Worm (Caenorhabditis elegans) whole organism, L3 larva: ENCODE results near the gene C54F6.19.

ENCODE experiments used
- R02D3.7 ChIP-seq: fragments of 150-350 bp; optimal IDR thresholded peaks from 2 replicates; lab custom pipeline; 2014; ENCODE audit warnings: missing biosample characterization, missing genetic modification characterization
- ZK546.5 ChIP-seq: sonication (generic microtip); optimal IDR thresholded peaks from 2 replicates; lab custom pipeline; 2017; ENCODE audit warnings: missing biosample characterization, missing genetic modification characterization
- aly-2 ChIP-seq: fragments of 150-350 bp; optimal IDR thresholded peaks from 2 replicates; lab custom pipeline; 2014; ENCODE audit warnings: missing biosample characterization, missing genetic modification characterization
- ama-1 ChIP-seq: fragments of 150-350 bp; optimal IDR thresholded peaks from 2 replicates; lab custom pipeline; 2018
- ceh-28 ChIP-seq: fragments of 150-350 bp; optimal IDR thresholded peaks from 2 replicates; lab custom pipeline; 2014; ENCODE audit warnings: missing biosample characterization, missing genetic modification reagents, missing genetic modification characterization
- ceh-9 ChIP-seq: sonication (generic microtip); optimal IDR thresholded peaks from 2 replicates; lab custom pipeline; 2018; ENCODE audit warnings: missing biosample characterization, missing genetic modification characterization
- daf-12 ChIP-seq: fragments of 150-350 bp; optimal IDR thresholded peaks from 2 replicates; lab custom pipeline; 2014; ENCODE audit warnings: missing biosample characterization, missing genetic modification reagents, missing genetic modification characterization
- egl-27 ChIP-seq: sonication (generic microtip); optimal IDR thresholded peaks from 4 replicates; lab custom pipeline; 2017; ENCODE audit warnings: missing biosample characterization, missing genetic modification reagents, missing genetic modification characterization
- egl-5 ChIP-seq: fragments of 150-350 bp; optimal IDR thresholded peaks from 2 replicates; lab custom pipeline; 2017; ENCODE audit warnings: missing biosample characterization, missing genetic modification reagents, missing genetic modification characterization, inconsistent platforms
- elt-1 ChIP-seq: fragments of 150-350 bp; optimal IDR thresholded peaks from 2 replicates; lab custom pipeline; 2014; ENCODE audit warnings: missing biosample characterization, missing genetic modification characterization
- elt-3 ChIP-seq, 3 experiments: fragments of 150-350 bp in 1 of 3; sonication (generic microtip) in 2 of 3; optimal IDR thresholded peaks; 2 replicates in 2 of 3; 4 replicates in 1 of 3; lab custom pipeline; 2014 to 2017; ENCODE audit warnings: missing biosample characterization in 3 of 3, missing genetic modification characterization in 3 of 3
- fkh-2 ChIP-seq: fragments of 150-350 bp; optimal IDR thresholded peaks from 2 replicates; lab custom pipeline; 2014; ENCODE audit warnings: missing biosample characterization, missing genetic modification reagents, missing genetic modification characterization
- fos-1 ChIP-seq: fragments of 150-350 bp; optimal IDR thresholded peaks from 2 replicates; lab custom pipeline; 2014; ENCODE audit warnings: missing biosample characterization, missing genetic modification characterization
- hmg-11 ChIP-seq: sonication (generic microtip); optimal IDR thresholded peaks from 2 replicates; lab custom pipeline; 2016; ENCODE audit warnings: missing genetic modification characterization, missing compliant biosample characterization
- lin-39 ChIP-seq: fragments of 150-350 bp; optimal IDR thresholded peaks from 2 replicates; lab custom pipeline; 2018; ENCODE audit warnings: missing biosample characterization, missing genetic modification reagents, missing genetic modification characterization
- lsy-12 ChIP-seq: sonication (generic microtip); optimal IDR thresholded peaks from 2 replicates; lab custom pipeline; 2016; ENCODE audit warnings: mild to moderate bottlenecking, missing genetic modification characterization, missing compliant biosample characterization
- mdl-1 ChIP-seq: fragments of 150-350 bp; optimal IDR thresholded peaks from 2 replicates; lab custom pipeline; 2014; ENCODE audit warnings: missing biosample characterization, missing genetic modification characterization
- nfya-1 ChIP-seq: sonication (generic microtip); optimal IDR thresholded peaks from 2 replicates; lab custom pipeline; 2017; ENCODE audit warnings: missing genetic modification characterization, mild to moderate bottlenecking, missing compliant biosample characterization, antibody characterized with exemption, moderate library complexity; ENCODE audit not compliant: insufficient read depth
- nhr-11 ChIP-seq: fragments of 150-350 bp; optimal IDR thresholded peaks from 2 replicates; lab custom pipeline; 2014; ENCODE audit warnings: missing biosample characterization, missing genetic modification characterization
- nhr-12 ChIP-seq: fragments of 150-350 bp; optimal IDR thresholded peaks from 2 replicates; lab custom pipeline; 2014; ENCODE audit warnings: missing biosample characterization, missing genetic modification characterization
- nhr-23 ChIP-seq: fragments of 150-350 bp; optimal IDR thresholded peaks from 2 replicates; lab custom pipeline; 2014; ENCODE audit warnings: missing biosample characterization, missing genetic modification reagents, missing genetic modification characterization
- nhr-237 ChIP-seq: fragments of 150-350 bp; optimal IDR thresholded peaks from 2 replicates; lab custom pipeline; 2014; ENCODE audit warnings: missing biosample characterization, missing genetic modification characterization
- nhr-28 ChIP-seq: fragments of 150-350 bp; optimal IDR thresholded peaks from 2 replicates; lab custom pipeline; 2014; ENCODE audit warnings: missing biosample characterization, missing genetic modification characterization
- nhr-43 ChIP-seq: sonication (generic microtip); optimal IDR thresholded peaks from 2 replicates; lab custom pipeline; 2016; ENCODE audit warnings: mild to moderate bottlenecking, missing genetic modification characterization, missing compliant biosample characterization; ENCODE audit not compliant: poor library complexity, severe bottlenecking
- nhr-76 ChIP-seq: fragments of 150-350 bp; sonication (generic microtip); optimal IDR thresholded peaks from 5 replicates; lab custom pipeline; 2014; ENCODE audit warnings: missing biosample characterization, missing genetic modification characterization
- pqm-1 ChIP-seq: fragments of 150-350 bp; optimal IDR thresholded peaks from 2 replicates; lab custom pipeline; 2017; ENCODE audit warnings: missing biosample characterization, missing genetic modification characterization, inconsistent platforms
- sea-2 ChIP-seq: fragments of 150-350 bp; sonication (generic microtip); optimal IDR thresholded peaks from 4 replicates; lab custom pipeline; 2014; ENCODE audit warnings: missing biosample characterization, missing genetic modification reagents, missing genetic modification characterization
- skn-1 ChIP-seq: fragments of 150-350 bp; optimal IDR thresholded peaks from 2 replicates; lab custom pipeline; 2014; ENCODE audit warnings: missing biosample characterization, missing genetic modification characterization
- snpc-4 ChIP-seq: fragments of 150-350 bp; optimal IDR thresholded peaks from 2 replicates; lab custom pipeline; 2014; ENCODE audit warnings: missing biosample characterization, missing genetic modification characterization
- tbx-2 ChIP-seq: sonication (generic microtip); optimal IDR thresholded peaks from 2 replicates; lab custom pipeline; 2016; ENCODE audit warnings: mild to moderate bottlenecking, missing genetic modification characterization, missing compliant biosample characterization
- unc-39 ChIP-seq: sonication (generic microtip); optimal IDR thresholded peaks from 4 replicates; lab custom pipeline; 2017; ENCODE audit warnings: missing biosample characterization, missing genetic modification characterization
- unc-62 ChIP-seq: fragments of 150-350 bp; sonication (generic microtip); optimal IDR thresholded peaks from 4 replicates; lab custom pipeline; 2014; ENCODE audit warnings: missing biosample characterization, missing genetic modification reagents, missing genetic modification characterization
- zag-1 ChIP-seq: fragments of 150-350 bp; optimal IDR thresholded peaks from 2 replicates; lab custom pipeline; 2014; ENCODE audit warnings: missing biosample characterization, missing genetic modification characterization
- ztf-11 ChIP-seq: fragments of 150-350 bp; optimal IDR thresholded peaks from 2 replicates; lab custom pipeline; 2014; ENCODE audit warnings: missing biosample characterization, missing genetic modification characterization
- ztf-4 ChIP-seq: fragments of 150-350 bp; optimal IDR thresholded peaks from 2 replicates; lab custom pipeline; 2014; ENCODE audit warnings: missing biosample characterization, missing genetic modification characterization

The C54F6.19 gene

ce11 chrV:7523392-7523791 is 21.9 kb upstream of the C54F6.19 start, which contains the start of gene C54F6.6:
TSS of gene C54F6.6 (plus strand) at chrV:7523692.
- no peak for TF ChIP-seq nhr-237
- no peak for TF ChIP-seq pqm-1
- no peak for TF ChIP-seq ceh-28 (tag; lab: Kevin White, UChicago)
- no peak for TF ChIP-seq sea-2
- TF ChIP-seq ztf-11 (tag; lab: Kevin White, UChicago) = no peak
- no peak for TF ChIP-seq nhr-23 (tag; lab: Kevin White, UChicago)
- TF ChIP-seq ama-1 (lab: Kevin White, UChicago) = no peak
- no peak for TF ChIP-seq snpc-4 (tag; lab: Kevin White, UChicago)
- no peak for TF ChIP-seq egl-5 (tag; lab: Kevin White, UChicago)
- no peak for TF ChIP-seq R02D3.7 (tag; lab: Kevin White, UChicago)
- no peak for TF ChIP-seq egl-27 (tag; lab: Kevin White, UChicago)
- no peak for TF ChIP-seq nhr-11

- no peak for TF ChIP-seq ceh-9 (tag; lab: Kevin White, UChicago)
- no peak for TF ChIP-seq nfya-1
- no peak for TF ChIP-seq hmg-11
- no peak for TF ChIP-seq ztf-11 (tag; lab: Kevin White, UChicago)
- TF ChIP-seq fos-1 (tag; lab: Kevin White, UChicago) = no peak
- TF ChIP-seq daf-12 (tag; lab: Kevin White, UChicago) = no peak
- TF ChIP-seq tbx-2 (tag; lab: Kevin White, UChicago) = no peak
- no peak for TF ChIP-seq ZK546.5 (tag; lab: Kevin White, UChicago)
- no peak for TF ChIP-seq R02D3.7 (tag; lab: Kevin White, UChicago)
- no peak for TF ChIP-seq zag-1 (tag; lab: Kevin White, UChicago)
- TF ChIP-seq nhr-28 (tag; lab: Kevin White, UChicago) = no peak
- TF ChIP-seq lsy-12 = no peak
- TF ChIP-seq unc-39 (tag; lab: Kevin White, UChicago) = no peak
- no peak for TF ChIP-seq nhr-12
- no peak for TF ChIP-seq lin-39 (tag; lab: Kevin White, UChicago)
- TF ChIP-seq ama-1 (lab: Kevin White, UChicago) = no peak
- TF ChIP-seq fkh-2 (tag; lab: Kevin White, UChicago) = no peak
- TF ChIP-seq nhr-43 = no peak
Observed at ce11 chrV:7524447-7524846, 20.8 kb upstream of the C54F6.19 start, which contains the start of gene C54F6.20. TSS of gene C54F6.20 (plus strand) at chrV:7524747.

ce11 chrV:7525695-7526094 is 19.6 kb upstream of the C54F6.19 start, which contains the start of gene C54F6.18:
TSS of gene C54F6.18 (plus strand) at chrV:7525995.
- TF ChIP-seq nhr-237 (no peak), ztf-11 (tag; lab: Kevin White, UChicago) (no peak), hmg-11 (no peak), nhr-76 (tag; lab: Kevin White, UChicago) (no peak), mdl-1 (no peak), aly-2 (tag; lab: Kevin White, UChicago) (no peak), snpc-4 (tag; lab: Kevin White, UChicago) (no peak), skn-1 (tag; lab: Kevin White, UChicago) (no peak), ama-1 (lab: Kevin White, UChicago) (no peak), tbx-2 (tag; lab: Kevin White, UChicago) (no peak), nfya-1 (no peak), elt-3 (tag; optimal IDR thresholded peaks at IDR 0.05; lab: Kevin White, UChicago) (no peak), R02D3.7 (tag; lab: Kevin White, UChicago) (no peak), lin-39 (tag; lab: Kevin White, UChicago) (no peak), nhr-28 (tag; lab: Kevin White, UChicago) (no peak), fos-1 (tag; lab: Kevin White, UChicago) (no peak), pqm-1 (no peak), nhr-23 (tag; lab: Kevin White, UChicago) (no peak), unc-62 (GFP tag; lab: Kevin White, UChicago) (no peak)

- TF ChIP-seq snpc-4 (tag; lab: Kevin White, UChicago) (no peak), nhr-43 (no peak), skn-1 (tag; lab: Kevin White, UChicago) (no peak), ztf-4 (no peak), elt-1 (tag; lab: Kevin White, UChicago) (no peak), lsy-12 (no peak), tbx-2 (tag; lab: Kevin White, UChicago) (no peak), sea-2 (no peak)
- TF ChIP-seq, all 47 proteins: peak for 0
Observed at ce11 chrV:7527153-7527552, 18.1 kb upstream of the C54F6.19 start, which contains the start of gene C54F6.17. TSS of gene C54F6.17 (plus strand) at chrV:7527453.
